Fruit fly (Drosophila melanogaster): ENCODE data around the gene CG34041.

The CG34041 gene

dm6 chr3R:30528692-30529305, 21.0 kb downstream of the CG34041 start:
- TF ChIP-seq fd59A (GFP tag; optimal IDR thresholded peaks at IDR 0.05) (no peak), CG1621 (tag; optimal IDR thresholded peaks at IDR 0.05) (no peak), eg (GFP tag; IDR thresholded peaks at IDR 0.05) (peak; percentile 41; the same call in 1 of the 3 replicates), CG32006 (GFP tag; optimal IDR thresholded peaks at IDR 0.05) (peak; percentile 29), CG8632 (GFP tag; optimal IDR thresholded peaks at IDR 0.05) (no peak), CG10669 (GFP tag; optimal IDR thresholded peaks at IDR 0.05) (no peak), Eip78C (GFP tag) (peak; percentile 32), cyc (GFP tag; optimal IDR thresholded peaks at IDR 0.05) (no peak), Hr4 (GFP tag; optimal IDR thresholded peaks at IDR 0.05) (no peak), CG15336 (GFP tag; IDR thresholded peaks at IDR 0.05) (0 out of 2 replicates have a peak, but pooled peaks have one; percentile 34), CG6163 (GFP tag; IDR thresholded peaks at IDR 0.05) (no peak), lz (GFP tag; optimal IDR thresholded peaks at IDR 0.05) (no peak), CG9139 (GFP tag; optimal IDR thresholded peaks at IDR 0.05) (no peak)

- TF ChIP-seq CG6792 (GFP tag; optimal IDR thresholded peaks at IDR 0.05) = no peak
- peak; percentile 0 for TF ChIP-seq CG10631 (GFP tag; optimal IDR thresholded peaks at IDR 0.05)
- TF ChIP-seq eg (GFP tag; IDR thresholded peaks at IDR 0.05) = peak; percentile 51
- TF ChIP-seq Sox14 (GFP tag; optimal IDR thresholded peaks at IDR 0.05) = peak; percentile 14
- peak; percentile 50 for TF ChIP-seq CG15336 (GFP tag; IDR thresholded peaks at IDR 0.05)
- TF ChIP-seq Ets21C (GFP tag; optimal IDR thresholded peaks at IDR 0.05) = no peak
- TF ChIP-seq CG6854 (GFP tag; optimal IDR thresholded peaks at IDR 0.05) = no peak
- peak; percentile 32; the same call in 1 of the 3 replicates for TF ChIP-seq CG6163 (GFP tag; IDR thresholded peaks at IDR 0.05)
- TF ChIP-seq CG32006 (GFP tag; optimal IDR thresholded peaks at IDR 0.05) = peak; percentile 41
- TF ChIP-seq Hr4 (GFP tag; optimal IDR thresholded peaks at IDR 0.05) = peak; percentile 36
- peak; percentile 48 for TF ChIP-seq Eip78C (GFP tag)
- TF ChIP-seq fd85E (GFP tag; optimal IDR thresholded peaks at IDR 0.05) = no peak
- TF ChIP-seq Gug (GFP tag; IDR thresholded peaks at IDR 0.05) = peak; percentile 24; the same call in 1 of the 2 replicates
- peak; percentile 35; the same call in 1 of the 3 replicates for TF ChIP-seq CG8119 (GFP tag; IDR thresholded peaks at IDR 0.05)
Observed at dm6 chr3R:30529570-30529969, 21.7 kb downstream of the CG34041 start.

- TF ChIP-seq Hr39 (GFP tag; optimal IDR thresholded peaks at IDR 0.05) = no peak
- TF ChIP-seq Ets21C (GFP tag; optimal IDR thresholded peaks at IDR 0.05) = no peak
- TF ChIP-seq Blimp-1 (GFP tag; optimal IDR thresholded peaks at IDR 0.05) = no peak
- TF ChIP-seq CG6163 (GFP tag; IDR thresholded peaks at IDR 0.05) = 0 out of 3 replicates have a peak, but pooled peaks have one; percentile 35
- TF ChIP-seq Sox102F (GFP tag; optimal IDR thresholded peaks at IDR 0.05) = no peak
- no peak for TF ChIP-seq lz (GFP tag; optimal IDR thresholded peaks at IDR 0.05)
- TF ChIP-seq Hr4 (GFP tag; optimal IDR thresholded peaks at IDR 0.05) = peak; percentile 50
- peak; percentile 56 for TF ChIP-seq CG6276 (GFP tag; optimal IDR thresholded peaks at IDR 0.05)
- TF ChIP-seq CG32006 (GFP tag; optimal IDR thresholded peaks at IDR 0.05) = peak; percentile 45
- TF ChIP-seq CG6808 (GFP tag; optimal IDR thresholded peaks at IDR 0.05) = no peak
- TF ChIP-seq topi (GFP tag; optimal IDR thresholded peaks at IDR 0.05) = no peak
- peak; percentile 23 for TF ChIP-seq Lpt (GFP tag; optimal IDR thresholded peaks at IDR 0.05)
- TF ChIP-seq CG6792 (GFP tag; optimal IDR thresholded peaks at IDR 0.05) = no peak
- no peak for TF ChIP-seq dac (GFP tag; optimal IDR thresholded peaks at IDR 0.05)
- TF ChIP-seq OdsH (GFP tag; optimal IDR thresholded peaks at IDR 0.05) = peak; percentile 12
- peak; percentile 80; the same call in 2 of the 3 replicates for TF ChIP-seq eg (GFP tag; IDR thresholded peaks at IDR 0.05)
- TF ChIP-seq pdm3 (GFP tag; optimal IDR thresholded peaks at IDR 0.05) = no peak
- TF ChIP-seq salr (GFP tag; optimal IDR thresholded peaks at IDR 0.05) = peak in 1 of 2 experiments; percentile 35
- TF ChIP-seq fd59A (GFP tag; optimal IDR thresholded peaks at IDR 0.05) = no peak
- TF ChIP-seq svp (GFP tag) = no peak
- TF ChIP-seq CG8119 (GFP tag; IDR thresholded peaks at IDR 0.05) = peak; percentile 59
- no peak for TF ChIP-seq vri (GFP tag; optimal IDR thresholded peaks at IDR 0.05)
- no peak for TF ChIP-seq Sox14 (GFP tag; optimal IDR thresholded peaks at IDR 0.05)
- no peak for TF ChIP-seq esn (GFP tag; optimal IDR thresholded peaks at IDR 0.05)
- TF ChIP-seq achi (GFP tag; optimal IDR thresholded peaks at IDR 0.05) = no peak
- no peak for TF ChIP-seq dsx (GFP tag; optimal IDR thresholded peaks at IDR 0.05; ENCODE audit: poor library complexity, severe bottlenecking)
- TF ChIP-seq CG4318 (GFP tag; optimal IDR thresholded peaks at IDR 0.05) = no peak
- peak; percentile 37 for TF ChIP-seq Eip78C (GFP tag)
- no peak for TF ChIP-seq fd85E (GFP tag; optimal IDR thresholded peaks at IDR 0.05)
- 0 out of 2 replicates have a peak, but pooled peaks have one; percentile 8 for TF ChIP-seq Gug (GFP tag; IDR thresholded peaks at IDR 0.05)
- TF ChIP-seq CG10631 (GFP tag; optimal IDR thresholded peaks at IDR 0.05) = no peak
- no peak for TF ChIP-seq cyc (GFP tag; optimal IDR thresholded peaks at IDR 0.05)
- TF ChIP-seq Smox (GFP tag; optimal IDR thresholded peaks at IDR 0.05) = no peak
- no peak for TF ChIP-seq spab (GFP tag; optimal IDR thresholded peaks at IDR 0.05)
- TF ChIP-seq CG15336 (GFP tag; IDR thresholded peaks at IDR 0.05) = peak; percentile 68
- TF ChIP-seq Sox15 (GFP tag; optimal IDR thresholded peaks at IDR 0.05) = no peak
Observed at dm6 chr3R:30531129-30531708, 23.4 kb downstream of the CG34041 start.

All from whole organism, prepupa.